Worm (Caenorhabditis elegans) whole organism, L4/young adult: ENCODE data around the gene F22E5.17.

Experiments used
- dao-5 ChIP-seq: sonication (generic microtip); optimal IDR thresholded peaks from 2 replicates; lab custom pipeline; 2016; ENCODE audit warnings: missing genotype, missing genetic modification characterization, moderate library complexity, missing compliant biosample characterization
- him-1 ChIP-seq: sonication (generic microtip); optimal IDR thresholded peaks from 2 replicates; lab custom pipeline; 2016; ENCODE audit warnings: missing genotype, missing genetic modification reagents, missing genetic modification characterization, missing compliant biosample characterization

- TF ChIP-seq him-1, result no peak
- TF ChIP-seq dao-5 (tag; lab: Kevin White, UChicago), result no peak
These were observed 6.9 kb downstream of the F22E5.17 start for ce11 chrII:2684783-2685182.
